Fruit fly (Drosophila melanogaster) whole organism, embryonic: ENCODE measurements around the gene Ance-2.

ENCODE experiments used
- Ada2b ChIP-seq: fragments of 200-800 bp; sonication (Bioruptor generic); IDR thresholded peaks from 2 replicates; pipeline ENCODE4 v1.3.6; 2022; ENCODE audit warnings: missing biosample characterization, missing genetic modification characterization
- Blimp-1 ChIP-seq: fragments of 200-800 bp; sonication (Bioruptor generic); optimal IDR thresholded peaks from 3 replicates; lab custom pipeline; 2018; ENCODE audit warnings: missing biosample characterization, missing genetic modification characterization, mild to moderate bottlenecking, moderate library complexity, missing genetic modification reagents
- CG10209 ChIP-seq: fragments of 200-800 bp; sonication (Bioruptor generic); optimal IDR thresholded peaks from 3 replicates; lab custom pipeline; 2017; ENCODE audit warnings: missing biosample characterization, mild to moderate bottlenecking, missing genetic modification characterization, missing genetic modification reagents
- CG12155 ChIP-seq: fragments of 200-800 bp; sonication (Bioruptor generic); optimal IDR thresholded peaks from 3 replicates; lab custom pipeline; 2016; ENCODE audit warnings: missing biosample characterization, missing genetic modification characterization
- CG13624 ChIP-seq: fragments of 200-800 bp; sonication (Bioruptor generic); optimal IDR thresholded peaks from 2 replicates; lab custom pipeline; 2016; ENCODE audit warnings: missing biosample characterization, missing genetic modification characterization
- CG13775 ChIP-seq: fragments of 200-800 bp; sonication (Bioruptor generic); optimal IDR thresholded peaks from 3 replicates; lab custom pipeline; 2017; ENCODE audit warnings: missing biosample characterization, mild to moderate bottlenecking, missing genetic modification characterization
- CG14860 ChIP-seq: fragments of 200-800 bp; sonication (Bioruptor generic); IDR thresholded peaks from 3 replicates; pipeline ENCODE4 v1.3.6; 2022; ENCODE audit warnings: missing biosample characterization, missing genetic modification characterization; ENCODE audit not compliant: partially characterized antibody
- CG14965 ChIP-seq: fragments of 200-800 bp; sonication (Bioruptor generic); optimal IDR thresholded peaks from 2 replicates; lab custom pipeline; 2016; ENCODE audit warnings: missing biosample characterization, missing genetic modification characterization, borderline replicate concordance
- CG17328 ChIP-seq: fragments of 200-800 bp; sonication (Bioruptor generic); IDR thresholded peaks from 2 replicates; pipeline ENCODE4 v1.3.6; 2022; ENCODE audit warnings: missing biosample characterization, missing genetic modification characterization
- CG17829 ChIP-seq: fragments of 200-800 bp; optimal IDR thresholded peaks from 2 replicates; lab custom pipeline; 2019; ENCODE audit warnings: missing biosample characterization, mild to moderate bottlenecking, missing genetic modification characterization, moderate library complexity
- CG2116 ChIP-seq: fragments of 200-800 bp; sonication (Bioruptor generic); optimal IDR thresholded peaks from 3 replicates; lab custom pipeline; 2018; ENCODE audit warnings: missing biosample characterization, mild to moderate bottlenecking, missing genetic modification characterization
- CG3065 ChIP-seq: fragments of 200-800 bp; sonication (Bioruptor generic); optimal IDR thresholded peaks from 2 replicates; lab custom pipeline; 2016; ENCODE audit warnings: missing biosample characterization, missing genetic modification characterization
- CG31365 ChIP-seq: fragments of 200-800 bp; sonication (Bioruptor generic); optimal IDR thresholded peaks from 2 replicates; lab custom pipeline; 2018; ENCODE audit warnings: missing biosample characterization, mild to moderate bottlenecking, missing genetic modification characterization
- CG32767 ChIP-seq: fragments of 200-800 bp; sonication (Bioruptor generic); IDR thresholded peaks from 2 replicates; pipeline ENCODE4 v1.3.6; 2022; ENCODE audit warnings: missing biosample characterization, missing genetic modification characterization
- CG34224 ChIP-seq: fragments of 200-800 bp; sonication (Bioruptor generic); IDR thresholded peaks from 3 replicates; pipeline ENCODE4 v1.3.6; 2022; ENCODE audit warnings: missing biosample characterization, missing genetic modification characterization; ENCODE audit not compliant: partially characterized antibody
- CG34376 ChIP-seq: fragments of 200-800 bp; sonication (Bioruptor generic); optimal IDR thresholded peaks from 2 replicates; lab custom pipeline; 2018; ENCODE audit warnings: missing biosample characterization, mild to moderate bottlenecking, missing genetic modification characterization
- CG4707 ChIP-seq: fragments of 200-800 bp; sonication (Bioruptor generic); optimal IDR thresholded peaks from 2 replicates; lab custom pipeline; 2018; ENCODE audit warnings: missing biosample characterization, mild to moderate bottlenecking, missing genetic modification characterization, moderate library complexity
- CG6254 ChIP-seq: fragments of 200-800 bp; sonication (Bioruptor generic); optimal IDR thresholded peaks from 3 replicates; lab custom pipeline; 2017; ENCODE audit warnings: mild to moderate bottlenecking, missing biosample characterization, missing genetic modification reagents, missing genetic modification characterization
- CG6654 ChIP-seq: fragments of 200-800 bp; sonication (Bioruptor generic); optimal IDR thresholded peaks from 2 replicates; lab custom pipeline; 2017; ENCODE audit warnings: missing biosample characterization, mild to moderate bottlenecking, missing genetic modification characterization
- CG8944 ChIP-seq: fragments of 200-800 bp; sonication (Bioruptor generic); optimal IDR thresholded peaks from 3 replicates; lab custom pipeline; 2016; ENCODE audit warnings: missing biosample characterization, missing genetic modification characterization
- CG9817 ChIP-seq: fragments of 200-800 bp; sonication (Bioruptor generic); optimal IDR thresholded peaks from 2 replicates; lab custom pipeline; 2018; ENCODE audit warnings: missing biosample characterization, mild to moderate bottlenecking, missing genetic modification characterization, moderate library complexity
- CG9932 ChIP-seq: fragments of 200-800 bp; sonication (Bioruptor generic); IDR thresholded peaks from 2 replicates; pipeline ENCODE4 v1.3.6; 2022; ENCODE audit warnings: missing biosample characterization, missing genetic modification characterization
- Dip2 ChIP-seq: fragments of 200-800 bp; sonication (Bioruptor generic); IDR thresholded peaks from 2 replicates; pipeline ENCODE4 v1.3.6; 2022; ENCODE audit warnings: missing biosample characterization, missing genetic modification characterization
- Dll ChIP-seq: fragments of 200-800 bp; sonication (Bioruptor generic); IDR thresholded peaks from 4 replicates; pipeline ENCODE4 v1.3.6; 2022; ENCODE audit warnings: missing biosample characterization, missing genetic modification characterization; ENCODE audit not compliant: partially characterized antibody
- Dref ChIP-seq: fragments of 200-800 bp; sonication (Bioruptor generic); IDR thresholded peaks from 2 replicates; pipeline ENCODE4 v1.3.6; 2022; ENCODE audit warnings: missing biosample characterization, missing genetic modification characterization
- Elba2 ChIP-seq: fragments of 200-800 bp; sonication (Bioruptor generic); optimal IDR thresholded peaks from 3 replicates; lab custom pipeline; 2016; ENCODE audit warnings: missing biosample characterization, missing genetic modification characterization
- HLHmδ ChIP-seq: fragments of 200-800 bp; sonication (Bioruptor generic); optimal IDR thresholded peaks from 2 replicates; lab custom pipeline; 2018; ENCODE audit warnings: missing biosample characterization, mild to moderate bottlenecking, missing genetic modification characterization, moderate library complexity
- Hand ChIP-seq: fragments of 200-800 bp; sonication (Bioruptor generic); optimal IDR thresholded peaks from 2 replicates; lab custom pipeline; 2017; ENCODE audit warnings: mild to moderate bottlenecking, missing biosample characterization, missing genetic modification reagents, missing genetic modification characterization
- Hmx ChIP-seq: fragments of 200-800 bp; sonication (Bioruptor generic); optimal IDR thresholded peaks from 2 replicates; lab custom pipeline; 2016; ENCODE audit warnings: missing biosample characterization, missing genetic modification characterization
- Lhr ChIP-seq: fragments of 200-800 bp; sonication (Bioruptor generic); optimal IDR thresholded peaks from 3 replicates; lab custom pipeline; 2017; ENCODE audit warnings: mild to moderate bottlenecking, missing biosample characterization, missing genetic modification reagents, missing genetic modification characterization
- Med ChIP-seq: fragments of 200-800 bp; sonication (Bioruptor generic); peaks from one replicate; lab custom pipeline; 2016; ENCODE audit warnings: missing biosample characterization, missing genetic modification characterization, mild to moderate bottlenecking, inconsistent platforms, moderate library complexity
- Ravus ChIP-seq: fragments of 200-800 bp; sonication (Bioruptor generic); IDR thresholded peaks from 2 replicates; pipeline ENCODE4 v1.3.6; 2022; ENCODE audit warnings: missing biosample characterization, missing genetic modification characterization
- Stat92E ChIP-seq, 3 experiments: fragments of >200 bp in 2 of 3; fragments of 200-800 bp in 1 of 3; sonication (Bioruptor generic) in 1 of 3; optimal IDR thresholded peaks; 2 replicates each; lab custom pipeline; 2017 to 2019; ENCODE audit warnings: missing biosample characterization in 3 of 3, missing genetic modification characterization in 3 of 3, mild to moderate bottlenecking in 1 of 3, moderate library complexity in 1 of 3
- Tbp ChIP-seq: fragments of >200 bp; optimal IDR thresholded peaks from 2 replicates; lab custom pipeline; 2018; ENCODE audit warnings: missing biosample characterization, missing genetic modification characterization
- cg ChIP-seq: fragments of 200-800 bp; sonication (Bioruptor generic); optimal IDR thresholded peaks from 3 replicates; lab custom pipeline; 2019; ENCODE audit warnings: missing biosample characterization, mild to moderate bottlenecking, missing genetic modification characterization, moderate library complexity
- cwo ChIP-seq: fragments of 200-800 bp; sonication (Bioruptor generic); optimal IDR thresholded peaks from 3 replicates; lab custom pipeline; 2017; ENCODE audit warnings: missing biosample characterization, missing genetic modification characterization, mild to moderate bottlenecking, moderate library complexity, missing genetic modification reagents
- gro ChIP-seq: fragments of 200-800 bp; sonication (Bioruptor generic); optimal IDR thresholded peaks from 2 replicates; lab custom pipeline; 2016; ENCODE audit warnings: missing biosample characterization, missing genetic modification characterization
- her ChIP-seq: fragments of 200-800 bp; sonication (Bioruptor generic); optimal IDR thresholded peaks from 2 replicates; lab custom pipeline; 2016; ENCODE audit warnings: missing biosample characterization, missing genetic modification characterization
- hkb ChIP-seq, 2 experiments: fragments of 200-800 bp in 1 of 2; fragments of >200 bp in 1 of 2; sonication (Bioruptor generic) in 1 of 2; IDR thresholded peaks in 1 of 2; optimal IDR thresholded peaks in 1 of 2; 2 replicates each; pipeline versions ENCODE4 v1.3.6 to Lab custom; 2017 to 2022; ENCODE audit warnings: missing biosample characterization in 1 of 2, missing genetic modification characterization in 1 of 2
- kay ChIP-seq: fragments of 200-800 bp; sonication (Bioruptor generic); optimal IDR thresholded peaks from 2 replicates; lab custom pipeline; 2016; ENCODE audit warnings: missing biosample characterization, missing genetic modification characterization
- lilli ChIP-seq: fragments of 200-800 bp; sonication (Bioruptor generic); optimal IDR thresholded peaks from 3 replicates; lab custom pipeline; 2016; ENCODE audit warnings: missing biosample characterization, missing genetic modification characterization
- nom ChIP-seq: fragments of 200-800 bp; sonication (Bioruptor generic); optimal IDR thresholded peaks from 2 replicates; lab custom pipeline; 2017; ENCODE audit warnings: missing biosample characterization, missing genetic modification characterization, mild to moderate bottlenecking, moderate library complexity, missing genetic modification reagents
- onecut ChIP-seq: fragments of 200-800 bp; sonication (Bioruptor generic); IDR thresholded peaks from 2 replicates; pipeline ENCODE4 v1.3.6; 2022; ENCODE audit warnings: missing biosample characterization, missing genetic modification characterization
- psq ChIP-seq: fragments of 200-800 bp; sonication (Bioruptor generic); optimal IDR thresholded peaks from 2 replicates; lab custom pipeline; 2017; ENCODE audit warnings: missing biosample characterization, missing genetic modification characterization
- sc ChIP-seq, 3 experiments: fragments of >200 bp in 2 of 3; fragments of 200-800 bp in 1 of 3; sonication (Bioruptor generic) in 1 of 3; optimal IDR thresholded peaks; 2 replicates in 2 of 3; 3 replicates in 1 of 3; lab custom pipeline; 2017; ENCODE audit warnings: mild to moderate bottlenecking in 1 of 3, missing biosample characterization in 1 of 3, missing genetic modification characterization in 1 of 3, missing genetic modification reagents in 1 of 3
- sima ChIP-seq: fragments of 200-800 bp; sonication (Bioruptor generic); optimal IDR thresholded peaks from 2 replicates; lab custom pipeline; 2016; ENCODE audit warnings: missing biosample characterization, missing genetic modification characterization
- trh ChIP-seq: fragments of 200-800 bp; sonication (Bioruptor generic); optimal IDR thresholded peaks from 2 replicates; lab custom pipeline; 2016; ENCODE audit warnings: missing biosample characterization, missing genetic modification characterization

Ance-2 gene

dm6 chr2L:13905072-13905847 lies 3.9 kb upstream of the Ance-2 start, which contains the start of gene Ance:
Gene Ance, plus strand, starts transcription at chr2L:13905645.
- TF ChIP-seq CG34224 (no peak), Blimp-1 (GFP tag; lab: Kevin White, UChicago) (peak; percentile 28), cwo (GFP tag; lab: Kevin White, UChicago) (peak; percentile 45), Dref (GFP tag; lab: Robert Waterston, UW) (no peak), her (peak; percentile 4), sima (no peak), Dll (no peak), lilli (GFP tag; lab: Kevin White, UChicago) (peak; percentile 30), Ravus (GFP tag; lab: Robert Waterston, UW) (no peak), Dip2 (GFP tag; lab: Robert Waterston, UW) (no peak), HLHmδ (GFP tag; lab: Kevin White, UChicago) (no peak), trh (no peak), Ada2b (GFP tag; lab: Robert Waterston, UW) (0 out of 2 replicates have a peak, but pooled peaks have one; percentile 31), CG6654 (GFP tag; lab: Kevin White, UChicago) (no peak), onecut (GFP tag; lab: Robert Waterston, UW) (0 out of 2 replicates have a peak, but pooled peaks have one; percentile 15), Hmx (no peak), Elba2 (GFP tag; lab: Kevin White, UChicago) (no peak), gro (GFP tag; lab: Kevin White, UChicago) (peak; percentile 56), CG14860 (GFP tag; lab: Robert Waterston, UW) (no peak), nom (GFP tag; lab: Kevin White, UChicago) (no peak), CG10209 (GFP tag; lab: Kevin White, UChicago) (peak; percentile 51), CG9817 (peak; percentile 50), CG13775 (peak; percentile 48), Stat92E (GFP tag; optimal IDR thresholded peaks at IDR 0.05; lab: Kevin White, UChicago) (peak in 1 of 3 experiments; percentile 41), hkb (optimal IDR thresholded peaks at IDR 0.05; lab: Kevin White, UChicago) (no peak), hkb (GFP tag; IDR thresholded peaks at IDR 0.05; lab: Robert Waterston, UW) (peak; percentile 56; the same call in 1 of the 2 replicates), Tbp (GFP tag; lab: Kevin White, UChicago) (no peak), psq (GFP tag; lab: Kevin White, UChicago) (no peak), CG12155 (GFP tag; lab: Kevin White, UChicago) (peak; percentile 27), kay (GFP tag; lab: Kevin White, UChicago) (no peak), sc (optimal IDR thresholded peaks at IDR 0.05; lab: Kevin White, UChicago) (no peak), sc (GFP tag; optimal IDR thresholded peaks at IDR 0.05; lab: Kevin White, UChicago) (no peak), CG6254 (GFP tag; lab: Kevin White, UChicago) (no peak), CG17328 (no peak), Lhr (no peak), CG17829 (tag; lab: Kevin White, UChicago) (peak; percentile 36), CG3065 (no peak), CG9932 (GFP tag; lab: Robert Waterston, UW) (peak; percentile 69), CG14965 (GFP tag; lab: Kevin White, UChicago) (no peak), Med (GFP tag; lab: Kevin White, UChicago) (peak; percentile 83), CG8944 (GFP tag; lab: Kevin White, UChicago) (no peak), CG32767 (GFP tag; lab: Robert Waterston, UW) (no peak), cg (GFP tag; lab: Kevin White, UChicago) (no peak), CG2116 (GFP tag; lab: Kevin White, UChicago) (no peak), Hand (GFP tag; lab: Kevin White, UChicago) (peak; percentile 18), CG31365 (tag; lab: Kevin White, UChicago) (no peak), CG4707 (GFP tag; lab: Kevin White, UChicago) (no peak), CG13624 (GFP tag; lab: Kevin White, UChicago) (no peak), CG34376 (GFP tag; lab: Kevin White, UChicago) (no peak)
